Fruit fly (Drosophila melanogaster) whole organism, embryonic: ENCODE results near the gene phtm.

Experiments
- Awh ChIP-seq: fragments of 200-800 bp; sonication (Bioruptor generic); IDR thresholded peaks from 2 replicates; pipeline ENCODE4, ENCODE4 v1.3.6; 2022; ENCODE audit warnings: missing biosample characterization, missing genetic modification characterization
- CG10462 ChIP-seq: fragments of 200-800 bp; sonication (Bioruptor generic); optimal IDR thresholded peaks from 2 replicates; lab custom pipeline; 2016; ENCODE audit warnings: missing biosample characterization, missing genetic modification characterization
- CG10543 ChIP-seq: fragments of 200-800 bp; sonication (Bioruptor generic); optimal IDR thresholded peaks from 3 replicates; lab custom pipeline; 2017; ENCODE audit warnings: missing biosample characterization, mild to moderate bottlenecking, missing genetic modification characterization, moderate library complexity
- CG11247 ChIP-seq: fragments of 200-800 bp; sonication (Bioruptor generic); IDR thresholded peaks from 2 replicates; pipeline ENCODE4 v1.3.6; 2022; ENCODE audit warnings: missing biosample characterization, missing genetic modification characterization
- CG11504 ChIP-seq: fragments of 200-800 bp; sonication (Bioruptor generic); optimal IDR thresholded peaks from 3 replicates; lab custom pipeline; 2019; ENCODE audit warnings: missing biosample characterization, mild to moderate bottlenecking, missing genetic modification characterization, moderate library complexity
- CG11695 ChIP-seq: fragments of 200-800 bp; sonication (Bioruptor generic); IDR thresholded peaks from 3 replicates; pipeline ENCODE4 v1.3.6; 2022; ENCODE audit warnings: missing biosample characterization, missing genetic modification characterization
- CG13424 ChIP-seq: fragments of 200-800 bp; sonication (Bioruptor generic); optimal IDR thresholded peaks from 2 replicates; lab custom pipeline; 2019; ENCODE audit warnings: missing biosample characterization, mild to moderate bottlenecking, missing genetic modification characterization, moderate library complexity
- CG16813 ChIP-seq: fragments of 200-800 bp; sonication (Bioruptor generic); IDR thresholded peaks from 3 replicates; pipeline ENCODE4 v1.3.6; 2022; ENCODE audit warnings: missing biosample characterization, missing genetic modification characterization; ENCODE audit not compliant: partially characterized antibody
- CG17359 ChIP-seq: fragments of 200-800 bp; sonication (Bioruptor generic); optimal IDR thresholded peaks from 3 replicates; lab custom pipeline; 2018; ENCODE audit warnings: missing biosample characterization, mild to moderate bottlenecking, missing genetic modification characterization, moderate library complexity
- CG17829 ChIP-seq: fragments of 200-800 bp; optimal IDR thresholded peaks from 2 replicates; lab custom pipeline; 2019; ENCODE audit warnings: missing biosample characterization, mild to moderate bottlenecking, missing genetic modification characterization, moderate library complexity
- CG18262 ChIP-seq: fragments of 200-800 bp; optimal IDR thresholded peaks from 3 replicates; lab custom pipeline; 2019; ENCODE audit warnings: missing biosample characterization, mild to moderate bottlenecking, missing genetic modification characterization, moderate library complexity
- CG18764 ChIP-seq: fragments of 200-800 bp; sonication (Bioruptor generic); optimal IDR thresholded peaks from 3 replicates; lab custom pipeline; 2016; ENCODE audit warnings: missing biosample characterization, missing genetic modification characterization
- CG31441 ChIP-seq: fragments of 200-800 bp; sonication (Bioruptor generic); IDR thresholded peaks from 2 replicates; pipeline ENCODE4 v1.3.6; 2022; ENCODE audit warnings: missing biosample characterization, missing genetic modification characterization
- CG4617 ChIP-seq: fragments of 200-800 bp; sonication (Bioruptor generic); optimal IDR thresholded peaks from 3 replicates; lab custom pipeline; 2016; ENCODE audit warnings: missing biosample characterization, missing genetic modification characterization, borderline replicate concordance
- CG6854 ChIP-seq: fragments of 200-800 bp; sonication (Bioruptor generic); optimal IDR thresholded peaks from 3 replicates; lab custom pipeline; 2017; ENCODE audit warnings: missing biosample characterization, mild to moderate bottlenecking, missing genetic modification characterization
- CG7987 ChIP-seq: fragments of 200-800 bp; sonication (Bioruptor generic); optimal IDR thresholded peaks from 2 replicates; lab custom pipeline; 2018; ENCODE audit warnings: missing biosample characterization, mild to moderate bottlenecking, missing genetic modification characterization, moderate library complexity
- CG8765 ChIP-seq: fragments of 200-800 bp; sonication (Bioruptor generic); IDR thresholded peaks from 2 replicates; pipeline ENCODE4 v1.3.6; 2022; ENCODE audit warnings: missing biosample characterization, missing genetic modification characterization
- Drgx ChIP-seq: fragments of 200-800 bp; sonication (Bioruptor generic); IDR thresholded peaks from 2 replicates; pipeline ENCODE4 v1.3.6; 2022; ENCODE audit warnings: missing biosample characterization, missing genetic modification characterization
- H15 ChIP-seq: fragments of 200-800 bp; sonication (Bioruptor generic); IDR thresholded peaks from 3 replicates; pipeline ENCODE4 v1.3.6; 2022; ENCODE audit warnings: missing biosample characterization, missing genetic modification characterization
- H2.0 ChIP-seq: fragments of 200-800 bp; sonication (Bioruptor generic); IDR thresholded peaks from 2 replicates; pipeline ENCODE4 v1.3.6; 2022; ENCODE audit warnings: missing biosample characterization, missing genetic modification characterization
- MTF-1 ChIP-seq: fragments of 200-800 bp; sonication (Bioruptor generic); optimal IDR thresholded peaks from 2 replicates; lab custom pipeline; 2018; ENCODE audit warnings: missing biosample characterization, mild to moderate bottlenecking, missing genetic modification characterization, borderline replicate concordance
- Mes4 ChIP-seq: fragments of 200-800 bp; sonication (Bioruptor generic); optimal IDR thresholded peaks from 2 replicates; lab custom pipeline; 2016; ENCODE audit warnings: missing biosample characterization, missing genetic modification characterization
- Oli ChIP-seq: fragments of 200-800 bp; sonication (Bioruptor generic); optimal IDR thresholded peaks from 2 replicates; lab custom pipeline; 2018; ENCODE audit warnings: missing biosample characterization, mild to moderate bottlenecking, missing genetic modification characterization, moderate library complexity
- Ptx1 ChIP-seq: fragments of 200-800 bp; sonication (Bioruptor generic); IDR thresholded peaks from 2 replicates; pipeline ENCODE4 v1.3.6; 2022; ENCODE audit warnings: missing biosample characterization, missing genetic modification characterization
- Six4 ChIP-seq: fragments of 200-800 bp; sonication (Bioruptor generic); optimal IDR thresholded peaks from 2 replicates; lab custom pipeline; 2016; ENCODE audit warnings: missing biosample characterization, missing genetic modification characterization
- Sox100B ChIP-seq: fragments of 200-800 bp; sonication (Bioruptor generic); optimal IDR thresholded peaks from 3 replicates; lab custom pipeline; 2018; ENCODE audit warnings: missing biosample characterization, mild to moderate bottlenecking, missing genetic modification characterization
- Stat92E ChIP-seq, 3 experiments: fragments of >200 bp in 2 of 3; fragments of 200-800 bp in 1 of 3; sonication (Bioruptor generic) in 1 of 3; optimal IDR thresholded peaks; 2 replicates each; lab custom pipeline; 2017 to 2019; ENCODE audit warnings: missing biosample characterization in 3 of 3, missing genetic modification characterization in 3 of 3, mild to moderate bottlenecking in 1 of 3, moderate library complexity in 1 of 3
- al ChIP-seq: fragments of 200-800 bp; sonication (Bioruptor generic); IDR thresholded peaks from 2 replicates; pipeline ENCODE4 v1.3.6; 2022; ENCODE audit warnings: missing biosample characterization, missing genetic modification characterization
- bsh ChIP-seq, 2 experiments: fragments of 200-800 bp; sonication (Bioruptor generic); optimal IDR thresholded peaks; 2 replicates each; lab custom pipeline; 2017 to 2018; ENCODE audit warnings: mild to moderate bottlenecking in 2 of 2, missing biosample characterization in 2 of 2, missing genetic modification characterization in 2 of 2, moderate library complexity in 1 of 2
- cad ChIP-seq: fragments of >200 bp; optimal IDR thresholded peaks from 2 replicates; lab custom pipeline; 2017; ENCODE audit warnings: missing biosample characterization, missing genetic modification characterization
- crc ChIP-seq: fragments of 200-800 bp; sonication (Bioruptor generic); optimal IDR thresholded peaks from 2 replicates; lab custom pipeline; 2016; ENCODE audit warnings: missing biosample characterization, missing genetic modification characterization
- cwo ChIP-seq: fragments of 200-800 bp; sonication (Bioruptor generic); optimal IDR thresholded peaks from 3 replicates; lab custom pipeline; 2017; ENCODE audit warnings: missing biosample characterization, missing genetic modification characterization, mild to moderate bottlenecking, moderate library complexity, missing genetic modification reagents
- dati ChIP-seq: fragments of 200-800 bp; sonication (Bioruptor generic); IDR thresholded peaks from 2 replicates; pipeline ENCODE4 v1.3.6; 2022; ENCODE audit warnings: missing biosample characterization, missing genetic modification characterization
- fd64A ChIP-seq: fragments of 200-800 bp; sonication (Bioruptor generic); optimal IDR thresholded peaks from 3 replicates; lab custom pipeline; 2018; ENCODE audit warnings: missing biosample characterization, mild to moderate bottlenecking, missing genetic modification characterization
- grn ChIP-seq: fragments of 200-800 bp; sonication (Bioruptor generic); optimal IDR thresholded peaks from 3 replicates; lab custom pipeline; 2017; ENCODE audit warnings: missing biosample characterization, missing genetic modification characterization
- hb ChIP-seq: fragments of 200-800 bp; sonication (Bioruptor generic); IDR thresholded peaks from 3 replicates; pipeline ENCODE4 v1.3.6; 2022; ENCODE audit warnings: missing biosample characterization, missing genetic modification characterization; ENCODE audit not compliant: partially characterized antibody
- hkb ChIP-seq, 2 experiments: fragments of 200-800 bp in 1 of 2; fragments of >200 bp in 1 of 2; sonication (Bioruptor generic) in 1 of 2; IDR thresholded peaks in 1 of 2; optimal IDR thresholded peaks in 1 of 2; 2 replicates each; pipeline versions ENCODE4 v1.3.6 to Lab custom; 2017 to 2022; ENCODE audit warnings: missing biosample characterization in 1 of 2, missing genetic modification characterization in 1 of 2
- nmo ChIP-seq: fragments of 200-800 bp; sonication (Bioruptor generic); optimal IDR thresholded peaks from 2 replicates; lab custom pipeline; 2018; ENCODE audit warnings: missing biosample characterization, mild to moderate bottlenecking, missing genetic modification characterization, moderate library complexity
- oc ChIP-seq: fragments of 200-800 bp; sonication (Bioruptor generic); optimal IDR thresholded peaks from 2 replicates; lab custom pipeline; 2018; ENCODE audit warnings: missing biosample characterization, mild to moderate bottlenecking, missing genetic modification characterization, moderate library complexity
- onecut ChIP-seq: fragments of 200-800 bp; sonication (Bioruptor generic); IDR thresholded peaks from 2 replicates; pipeline ENCODE4 v1.3.6; 2022; ENCODE audit warnings: missing biosample characterization, missing genetic modification characterization
- otp ChIP-seq: fragments of 200-800 bp; sonication (Bioruptor generic); IDR thresholded peaks from 3 replicates; pipeline ENCODE4, ENCODE4 v1.3.6; 2022; ENCODE audit warnings: missing biosample characterization, missing genetic modification characterization
- sd ChIP-seq: fragments of 200-800 bp; sonication (Bioruptor generic); optimal IDR thresholded peaks from 3 replicates; lab custom pipeline; 2018; ENCODE audit warnings: missing biosample characterization, mild to moderate bottlenecking, missing genetic modification characterization, moderate library complexity
- sens ChIP-seq: fragments of 200-800 bp; sonication (Bioruptor generic); peaks from one replicate; lab custom pipeline; 2016; ENCODE audit warnings: missing biosample characterization, missing genetic modification characterization
- sqz ChIP-seq: fragments of 200-800 bp; sonication (Bioruptor generic); optimal IDR thresholded peaks from 3 replicates; lab custom pipeline; 2018; ENCODE audit warnings: missing biosample characterization, mild to moderate bottlenecking, missing genetic modification characterization
- usp ChIP-seq: fragments of >200 bp; optimal IDR thresholded peaks from 2 replicates; lab custom pipeline; 2017; ENCODE audit warnings: missing biosample characterization, missing genetic modification characterization
- z ChIP-seq: fragments of 200-800 bp; sonication (Bioruptor generic); IDR thresholded peaks from 3 replicates; pipeline ENCODE4 v1.3.6; 2022; ENCODE audit warnings: missing biosample characterization, missing genetic modification characterization

phtm gene

DNA sequence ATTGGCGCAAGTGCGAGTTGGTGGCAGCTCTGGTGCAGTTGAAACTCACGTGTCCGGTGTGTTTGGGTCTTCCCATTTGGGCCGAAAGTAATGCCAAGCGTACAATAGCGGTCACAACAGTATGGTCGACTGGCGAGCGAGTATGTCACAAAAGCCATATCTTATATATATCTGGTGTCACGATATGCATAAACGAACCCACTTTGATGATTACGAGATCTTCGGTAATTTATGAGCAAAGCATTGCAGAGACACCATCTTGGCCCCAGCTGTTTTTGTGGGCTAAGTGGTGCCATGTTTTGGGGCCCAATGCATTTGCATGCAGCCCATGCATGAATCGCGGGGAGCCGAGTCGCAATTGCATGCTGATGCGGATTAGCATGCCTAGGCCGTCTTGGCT is 6.7 kb upstream of the phtm start (continued):
- no peak for TF ChIP-seq CG6854 (GFP tag; lab: Kevin White, UChicago)
- TF ChIP-seq grn (GFP tag; lab: Kevin White, UChicago), result no peak
- TF ChIP-seq CG16813 (GFP tag; lab: Robert Waterston, UW), result no peak
- TF ChIP-seq hb (GFP tag; lab: Robert Waterston, UW), result no peak
- no peak for TF ChIP-seq cwo (GFP tag; lab: Kevin White, UChicago)
- TF ChIP-seq crc, result no peak
- TF ChIP-seq CG17359, result no peak
- no peak for TF ChIP-seq Mes4 (GFP tag; lab: Kevin White, UChicago)
- peak; percentile 81 for TF ChIP-seq Drgx (GFP tag; lab: Robert Waterston, UW)
- TF ChIP-seq H2.0 (GFP tag; lab: Robert Waterston, UW), result no peak
- no peak for TF ChIP-seq H15 (GFP tag; lab: Robert Waterston, UW)
- no peak for TF ChIP-seq sd (tag; lab: Kevin White, UChicago)
- TF ChIP-seq CG18262, result no peak
- TF ChIP-seq fd64A (GFP tag; lab: Kevin White, UChicago), result no peak
- TF ChIP-seq Oli, result no peak
- TF ChIP-seq cad (GFP tag; lab: Kevin White, UChicago), result no peak
- no peak for TF ChIP-seq usp (GFP tag; lab: Kevin White, UChicago)
- no peak for TF ChIP-seq hkb (optimal IDR thresholded peaks at IDR 0.05; lab: Kevin White, UChicago)
- TF ChIP-seq hkb (GFP tag; IDR thresholded peaks at IDR 0.05; lab: Robert Waterston, UW), result no peak
- peak in 1 of 2 experiments; percentile 24 for TF ChIP-seq bsh (GFP tag; optimal IDR thresholded peaks at IDR 0.05; lab: Kevin White, UChicago)
- TF ChIP-seq z, result no peak
- TF ChIP-seq Sox100B (GFP tag; lab: Kevin White, UChicago), result no peak
- TF ChIP-seq Six4 (GFP tag; lab: Kevin White, UChicago), result no peak
- TF ChIP-seq sqz (GFP tag; lab: Kevin White, UChicago), result no peak
- peak; percentile 40; the same call in 1 of the 2 replicates for TF ChIP-seq Awh (GFP tag; lab: Robert Waterston, UW)
- TF ChIP-seq sens (GFP tag; lab: Kevin White, UChicago), result peak; percentile 69
- TF ChIP-seq Stat92E (GFP tag; optimal IDR thresholded peaks at IDR 0.05; lab: Kevin White, UChicago), result no peak
- 0 out of 2 replicates have a peak, but pooled peaks have one; percentile 15 for TF ChIP-seq CG31441 (GFP tag; lab: Robert Waterston, UW)
- TF ChIP-seq CG11504 (tag; lab: Kevin White, UChicago), result peak; percentile 23
- TF ChIP-seq CG18764 (GFP tag; lab: Kevin White, UChicago), result no peak
- no peak for TF ChIP-seq al (GFP tag; lab: Robert Waterston, UW)
- no peak for TF ChIP-seq CG11247 (GFP tag; lab: Robert Waterston, UW)
- TF ChIP-seq CG4617, result no peak
- TF ChIP-seq CG10462, result no peak
- TF ChIP-seq CG10543, result no peak
- TF ChIP-seq CG17829, result no peak
- TF ChIP-seq oc (tag; lab: Kevin White, UChicago), result no peak
- TF ChIP-seq otp (GFP tag; lab: Robert Waterston, UW), result no peak
- TF ChIP-seq CG8765 (GFP tag; lab: Robert Waterston, UW), result no peak
- TF ChIP-seq dati (GFP tag; lab: Robert Waterston, UW), result no peak
- TF ChIP-seq Ptx1 (GFP tag; lab: Robert Waterston, UW), result peak; percentile 18; the same call in 1 of the 2 replicates
- no peak for TF ChIP-seq CG13424
- TF ChIP-seq CG11695 (GFP tag; lab: Robert Waterston, UW), result no peak
- no peak for TF ChIP-seq CG7987 (GFP tag; lab: Kevin White, UChicago)
- no peak for TF ChIP-seq onecut (GFP tag; lab: Robert Waterston, UW)
- TF ChIP-seq nmo, result no peak
- no peak for TF ChIP-seq MTF-1 (GFP tag; lab: Kevin White, UChicago)
